Fruit fly (Drosophila melanogaster) whole organism, embryonic: Measurements from ENCODE around the gene CG32544.

Source experiments
- CG31365 ChIP-seq: fragments of 200-800 bp; sonication (Bioruptor generic); optimal IDR thresholded peaks from 2 replicates; lab custom pipeline; 2018; ENCODE audit warnings: missing biosample characterization, mild to moderate bottlenecking, missing genetic modification characterization
- oc ChIP-seq: fragments of 200-800 bp; sonication (Bioruptor generic); optimal IDR thresholded peaks from 2 replicates; lab custom pipeline; 2018; ENCODE audit warnings: missing biosample characterization, mild to moderate bottlenecking, missing genetic modification characterization, moderate library complexity
- phol ChIP-seq: fragments of 200-800 bp; sonication (Bioruptor generic); optimal IDR thresholded peaks from 3 replicates; lab custom pipeline; 2018; ENCODE audit warnings: missing biosample characterization, mild to moderate bottlenecking, missing genetic modification characterization, moderate library complexity

- no peak for TF ChIP-seq phol (tag; lab: Kevin White, UChicago)
- no peak for TF ChIP-seq oc (tag; lab: Kevin White, UChicago)
- no peak for TF ChIP-seq CG31365
These were observed 45.7 kb upstream of the CG32544 start for dm6 chrX:18814373-18814772.
